Worm (Caenorhabditis elegans) whole organism, L1 larva: ENCODE results near the gene T10B9.14.

Experiments
- Y116A8C.19 ChIP-seq: sonication (generic microtip); optimal IDR thresholded peaks from 2 replicates; lab custom pipeline; 2016; ENCODE audit warnings: missing compliant biosample characterization, missing genetic modification characterization, borderline replicate concordance
- ama-1 ChIP-seq: fragments of 150-350 bp; optimal IDR thresholded peaks from 2 replicates; lab custom pipeline; 2014
- blmp-1 ChIP-seq: fragments of 150-350 bp; optimal IDR thresholded peaks from 2 replicates; lab custom pipeline; 2014; ENCODE audit warnings: missing biosample characterization, missing genetic modification characterization
- fos-1 ChIP-seq: fragments of 150-350 bp; optimal IDR thresholded peaks from 2 replicates; lab custom pipeline; 2014; ENCODE audit warnings: missing biosample characterization, missing genetic modification characterization
- lin-13 ChIP-seq: fragments of 150-350 bp; optimal IDR thresholded peaks from 2 replicates; lab custom pipeline; 2014; ENCODE audit warnings: missing biosample characterization, missing genetic modification reagents, missing genetic modification characterization
- lir-3 ChIP-seq: sonication (generic microtip); optimal IDR thresholded peaks from 2 replicates; lab custom pipeline; 2016; ENCODE audit warnings: mild to moderate bottlenecking, missing genetic modification characterization, moderate library complexity, missing compliant biosample characterization; ENCODE audit not compliant: poor library complexity
- nhr-28 ChIP-seq: fragments of 150-350 bp; optimal IDR thresholded peaks from 2 replicates; lab custom pipeline; 2014; ENCODE audit warnings: missing biosample characterization, missing genetic modification characterization
- nhr-77 ChIP-seq: fragments of 150-350 bp; optimal IDR thresholded peaks from 2 replicates; lab custom pipeline; 2014; ENCODE audit warnings: missing biosample characterization, missing genetic modification characterization
- unc-30 ChIP-seq: sonication (generic microtip); optimal IDR thresholded peaks from 2 replicates; lab custom pipeline; 2017; ENCODE audit warnings: missing biosample characterization, missing genetic modification characterization
- xbp-1 ChIP-seq: sonication (generic microtip); optimal IDR thresholded peaks from 2 replicates; lab custom pipeline; 2016; ENCODE audit warnings: missing genetic modification characterization, missing compliant biosample characterization
- zag-1 ChIP-seq: fragments of 150-350 bp; optimal IDR thresholded peaks from 2 replicates; lab custom pipeline; 2014; ENCODE audit warnings: missing biosample characterization, missing genetic modification characterization

DNA sequence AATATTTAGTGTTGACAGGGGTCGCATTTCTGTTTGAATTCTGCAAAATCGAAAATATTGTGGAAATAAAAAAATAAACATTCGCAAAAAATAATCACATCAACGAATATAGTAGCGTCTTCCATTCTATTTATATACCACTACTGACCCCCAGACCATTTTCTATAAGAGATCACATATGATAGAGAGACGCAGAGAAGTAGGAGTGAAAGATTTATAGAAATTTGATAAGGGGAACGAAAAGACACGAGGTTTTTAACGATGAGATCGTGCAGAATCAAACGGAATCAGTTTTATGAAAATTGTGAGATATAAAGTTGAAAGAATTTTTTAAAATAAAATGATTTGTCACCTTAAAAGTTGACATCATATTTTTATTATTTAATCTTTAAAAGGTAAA lies 30.0 kb downstream of the T10B9.14 start:
- peak; percentile 13 for TF ChIP-seq blmp-1 (tag; lab: Kevin White, UChicago)
- no peak for TF ChIP-seq Y116A8C.19 (tag; lab: Kevin White, UChicago)
- TF ChIP-seq zag-1 (tag; lab: Kevin White, UChicago): no peak
- TF ChIP-seq lir-3 (tag; lab: Kevin White, UChicago): no peak
- TF ChIP-seq lin-13 (GFP tag; lab: Kevin White, UChicago): no peak
- no peak for TF ChIP-seq unc-30 (tag; lab: Kevin White, UChicago)
- no peak for TF ChIP-seq ama-1 (lab: Kevin White, UChicago)
- TF ChIP-seq xbp-1 (tag; lab: Kevin White, UChicago): no peak
- no peak for TF ChIP-seq nhr-77
- no peak for TF ChIP-seq nhr-28
- no peak for TF ChIP-seq fos-1 (tag; lab: Kevin White, UChicago)
